Worm (Caenorhabditis elegans): ENCODE measurements around the gene pdcd-2.

- TF ChIP-seq him-1 (tag; optimal IDR thresholded peaks at IDR 0.05) = no peak
- no peak for TF ChIP-seq W03F9.2 (tag; optimal IDR thresholded peaks at IDR 0.05)
- TF ChIP-seq dao-5 (tag; optimal IDR thresholded peaks at IDR 0.05) = no peak
Observed at ce11 chrIII:4435262-4435661, 17.4 kb upstream of the pdcd-2 start.
